Worm (Caenorhabditis elegans): ENCODE measurements around the gene oac-30.
A peak's percentile ranks its signal among the peaks of the same experiment; 100 is the strongest.

DNA sequence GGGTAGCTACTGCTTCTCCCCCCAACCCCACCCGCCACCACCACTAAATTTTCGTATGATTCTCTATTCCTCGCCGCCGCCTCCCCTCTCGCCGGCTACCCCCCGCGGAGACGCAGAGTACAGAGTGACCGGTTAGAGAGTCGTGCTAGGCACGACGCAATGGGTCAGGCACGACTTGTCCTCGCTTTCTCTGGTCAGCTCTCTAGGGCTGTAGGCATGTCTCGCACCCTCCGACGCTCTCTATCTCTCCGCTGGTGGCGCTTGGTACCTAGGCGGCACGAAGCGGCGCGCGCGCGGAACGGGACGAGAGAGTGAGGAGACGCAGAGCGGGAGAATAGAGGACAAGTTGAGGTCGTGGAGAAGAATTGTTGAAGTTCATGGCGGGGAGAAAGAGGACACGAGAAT, 19.8 kb downstream of the oac-30 start:
- TF ChIP-seq ceh-82 (tag; optimal IDR thresholded peaks at IDR 0.05) (peak; percentile 76), nhr-12 (tag; optimal IDR thresholded peaks at IDR 0.05) (no peak), nhr-6 (tag; optimal IDR thresholded peaks at IDR 0.05) (no peak)
